Worm (Caenorhabditis elegans) whole organism, young adult: ENCODE data around the gene acs-22.

ENCODE experiments used
- B0035.1 ChIP-seq: sonication (generic microtip); optimal IDR thresholded peaks from 2 replicates; lab custom pipeline; 2016; ENCODE audit warnings: missing genetic modification characterization, mild to moderate bottlenecking, missing compliant biosample characterization, missing genotype, missing genetic modification reagents
- D2030.7 ChIP-seq: fragments of 200-800 bp; sonication (Bioruptor generic); IDR thresholded peaks from 2 replicates; pipeline ENCODE4 v1.3.6; 2022; ENCODE audit warnings: missing genetic modification reagents, missing genetic modification characterization, missing compliant biosample characterization
- F22D6.2 ChIP-seq: sonication (generic microtip); optimal IDR thresholded peaks from 2 replicates; lab custom pipeline; 2016; ENCODE audit warnings: mild to moderate bottlenecking, missing genetic modification characterization, missing compliant biosample characterization
- F23B12.7 ChIP-seq: sonication (generic microtip); optimal IDR thresholded peaks from 2 replicates; lab custom pipeline; 2017; ENCODE audit warnings: missing genetic modification characterization, mild to moderate bottlenecking, missing compliant biosample characterization, antibody characterized with exemption, moderate library complexity; ENCODE audit not compliant: insufficient read depth
- F33H1.4 ChIP-seq: fragments of 200-800 bp; sonication (Bioruptor generic); IDR thresholded peaks from 2 replicates; pipeline ENCODE4 v1.3.6; 2022; ENCODE audit warnings: missing genetic modification reagents, missing genetic modification characterization, missing compliant biosample characterization
- F37B4.10 ChIP-seq: fragments of 200-800 bp; sonication (Bioruptor generic); IDR thresholded peaks from 2 replicates; pipeline ENCODE4 v1.3.6; 2022; ENCODE audit warnings: missing genetic modification characterization, missing compliant biosample characterization
- F52B5.7 ChIP-seq: sonication (generic microtip); optimal IDR thresholded peaks from 2 replicates; lab custom pipeline; 2016; ENCODE audit warnings: mild to moderate bottlenecking, missing genetic modification characterization, missing compliant biosample characterization
- F57A8.1 ChIP-seq: fragments of 200-800 bp; sonication (Bioruptor generic); optimal IDR thresholded peaks from 2 replicates; lab custom pipeline; 2018; ENCODE audit warnings: mild to moderate bottlenecking, missing genetic modification characterization, moderate library complexity, missing compliant biosample characterization
- Y56A3A.18 ChIP-seq: fragments of 200-800 bp; sonication (Bioruptor generic); IDR thresholded peaks from 2 replicates; pipeline ENCODE4 v1.3.6; 2022; ENCODE audit warnings: missing genetic modification reagents, missing genetic modification characterization, missing compliant biosample characterization
- Y95B8A.8 ChIP-seq: fragments of 200-800 bp; sonication (Bioruptor generic); IDR thresholded peaks from 2 replicates; pipeline ENCODE4 v1.3.6; 2022; ENCODE audit warnings: missing genetic modification reagents, missing genetic modification characterization, missing compliant biosample characterization
- aptf-3 ChIP-seq: fragments of 200-800 bp; sonication (Bioruptor generic); IDR thresholded peaks from 2 replicates; pipeline ENCODE4 v1.3.6; 2022; ENCODE audit warnings: missing genetic modification characterization, missing compliant biosample characterization
- attf-5 ChIP-seq: fragments of 200-800 bp; sonication (Bioruptor generic); optimal IDR thresholded peaks from 2 replicates; lab custom pipeline; 2018; ENCODE audit warnings: mild to moderate bottlenecking, missing genetic modification characterization, missing compliant biosample characterization
- attf-6 ChIP-seq: fragments of 200-800 bp; sonication (Bioruptor generic); IDR thresholded peaks from 2 replicates; pipeline ENCODE4 v1.3.6; 2022; ENCODE audit warnings: missing genetic modification reagents, missing genetic modification characterization, missing compliant biosample characterization
- bed-1 ChIP-seq: fragments of 200-800 bp; sonication (Bioruptor generic); IDR thresholded peaks from 2 replicates; pipeline ENCODE4 v1.3.6; 2022; ENCODE audit warnings: missing genetic modification reagents, missing genetic modification characterization, missing compliant biosample characterization
- cebp-1 ChIP-seq, 2 experiments: fragments of 200-800 bp in 1 of 2; sonication (Bioruptor generic) in 1 of 2; sonication (generic microtip) in 1 of 2; IDR thresholded peaks in 1 of 2; optimal IDR thresholded peaks in 1 of 2; 2 replicates each; pipeline versions ENCODE4 v1.3.6 to Lab custom; 2017 to 2022; ENCODE audit warnings: missing compliant biosample characterization in 2 of 2, missing genetic modification characterization in 2 of 2, mild to moderate bottlenecking in 1 of 2, missing genetic modification reagents in 1 of 2, moderate library complexity in 1 of 2
- ceh-100 ChIP-seq: fragments of 200-800 bp; sonication (Bioruptor generic); IDR thresholded peaks from 2 replicates; pipeline ENCODE4 v1.3.6; 2022; ENCODE audit warnings: missing genetic modification reagents, missing genetic modification characterization, missing compliant biosample characterization
- ceh-58 ChIP-seq: fragments of 200-800 bp; sonication (Bioruptor generic); IDR thresholded peaks from 2 replicates; pipeline ENCODE4 v1.3.6; 2022; ENCODE audit warnings: missing genetic modification characterization, missing compliant biosample characterization
- ceh-79 ChIP-seq: sonication (generic microtip); optimal IDR thresholded peaks from 2 replicates; lab custom pipeline; 2017; ENCODE audit warnings: mild to moderate bottlenecking, missing genetic modification characterization, missing compliant biosample characterization
- chd-7 ChIP-seq: sonication (generic microtip); optimal IDR thresholded peaks from 2 replicates; lab custom pipeline; 2016; ENCODE audit warnings: mild to moderate bottlenecking, missing genetic modification characterization, moderate library complexity, missing compliant biosample characterization
- dox-1 ChIP-seq: fragments of 200-800 bp; sonication (Bioruptor generic); IDR thresholded peaks from 2 replicates; pipeline ENCODE4 v1.3.6; 2022; ENCODE audit warnings: missing genetic modification reagents, missing genetic modification characterization, missing compliant biosample characterization
- egrh-3 ChIP-seq: fragments of 200-800 bp; sonication (Bioruptor generic); IDR thresholded peaks from 2 replicates; pipeline ENCODE4 v1.3.6; 2022; ENCODE audit warnings: missing genetic modification reagents, missing genetic modification characterization, missing compliant biosample characterization
- him-1 ChIP-seq: sonication (generic microtip); optimal IDR thresholded peaks from 2 replicates; lab custom pipeline; 2016; ENCODE audit warnings: missing genotype, missing genetic modification reagents, missing genetic modification characterization, missing compliant biosample characterization
- hlh-12 ChIP-seq: sonication (generic microtip); optimal IDR thresholded peaks from 2 replicates; lab custom pipeline; 2016; ENCODE audit warnings: missing genetic modification characterization, missing compliant biosample characterization
- hlh-26 ChIP-seq: fragments of 200-800 bp; sonication (Bioruptor generic); conservative IDR thresholded peaks from 2 replicates; pipeline ENCODE4 v1.3.6; 2022; ENCODE audit warnings: missing genetic modification reagents, missing genetic modification characterization, missing compliant biosample characterization
- hmg-20 ChIP-seq: fragments of 200-800 bp; sonication (Bioruptor generic); IDR thresholded peaks from 2 replicates; pipeline ENCODE4 v1.3.6; 2022; ENCODE audit warnings: missing genetic modification reagents, missing genetic modification characterization, missing compliant biosample characterization
- hrde-1 ChIP-seq: sonication (generic microtip); optimal IDR thresholded peaks from 2 replicates; lab custom pipeline; 2016; ENCODE audit warnings: missing genetic modification characterization, mild to moderate bottlenecking, missing compliant biosample characterization, moderate library complexity, missing genotype, missing genetic modification reagents, borderline replicate concordance
- let-607 ChIP-seq, 2 experiments: fragments of 200-800 bp in 1 of 2; sonication (Bioruptor generic) in 1 of 2; sonication (generic microtip) in 1 of 2; optimal IDR thresholded peaks; 2 replicates each; lab custom pipeline; 2016 to 2018; ENCODE audit warnings: mild to moderate bottlenecking in 2 of 2, missing compliant biosample characterization in 2 of 2, missing genetic modification characterization in 2 of 2, moderate library complexity in 2 of 2, missing genotype in 1 of 2
- lin-35 ChIP-seq, 3 experiments: fragments of 150-350 bp in 2 of 3; sonication (generic microtip) in 1 of 3; optimal IDR thresholded peaks; 2 replicates each; lab custom pipeline; 2014 to 2018; ENCODE audit warnings: missing biosample characterization in 3 of 3, missing genetic modification characterization in 3 of 3, missing genetic modification reagents in 3 of 3
- mes-4 ChIP-seq: sonication (generic microtip); optimal IDR thresholded peaks from 2 replicates; lab custom pipeline; 2016; ENCODE audit warnings: missing genotype, missing genetic modification characterization, missing compliant biosample characterization
- mxl-1 ChIP-seq: sonication (generic microtip); optimal IDR thresholded peaks from 2 replicates; lab custom pipeline; 2016; ENCODE audit warnings: missing genetic modification characterization, missing compliant biosample characterization
- nhr-80 ChIP-seq: sonication (generic microtip); optimal IDR thresholded peaks from 2 replicates; lab custom pipeline; 2016; ENCODE audit warnings: missing genetic modification characterization, missing compliant biosample characterization
- pbrm-1 ChIP-seq: fragments of 200-800 bp; sonication (Bioruptor generic); IDR thresholded peaks from 2 replicates; pipeline ENCODE4 v1.3.6; 2022; ENCODE audit warnings: missing genetic modification reagents, missing genetic modification characterization, missing compliant biosample characterization
- rcor-1 ChIP-seq: fragments of 200-800 bp; sonication (Bioruptor generic); IDR thresholded peaks from 2 replicates; pipeline ENCODE4 v1.3.6; 2022; ENCODE audit warnings: missing genetic modification reagents, missing genetic modification characterization, missing compliant biosample characterization
- rec-8 ChIP-seq, 2 experiments: sonication (generic microtip); optimal IDR thresholded peaks; 2 replicates each; lab custom pipeline; 2016; ENCODE audit warnings: mild to moderate bottlenecking in 2 of 2, missing genetic modification characterization in 2 of 2, missing genetic modification reagents in 2 of 2, missing genotype in 2 of 2, missing biosample characterization in 1 of 2, missing compliant biosample characterization in 1 of 2, moderate library complexity in 1 of 2
- rpc-1 ChIP-seq, 2 experiments: fragments of 150-350 bp in 1 of 2; sonication (generic microtip) in 1 of 2; optimal IDR thresholded peaks; 2 replicates each; lab custom pipeline; 2014 to 2018; ENCODE audit warnings: missing biosample characterization in 1 of 2, missing genetic modification characterization in 1 of 2, missing genetic modification reagents in 1 of 2, missing genotype in 1 of 2
- snpc-1.1 ChIP-seq: sonication (generic microtip); optimal IDR thresholded peaks from 2 replicates; lab custom pipeline; 2017; ENCODE audit warnings: missing genetic modification characterization, mild to moderate bottlenecking, missing compliant biosample characterization, antibody characterized with exemption, moderate library complexity, missing genotype, missing genetic modification reagents; ENCODE audit not compliant: insufficient read depth
- snpc-1.3 ChIP-seq: sonication (generic microtip); optimal IDR thresholded peaks from 2 replicates; lab custom pipeline; 2017; ENCODE audit warnings: missing genetic modification characterization, mild to moderate bottlenecking, missing compliant biosample characterization, antibody characterized with exemption, moderate library complexity, missing genotype, missing genetic modification reagents; ENCODE audit not compliant: insufficient read depth
- snpc-3.4 ChIP-seq: sonication (generic microtip); optimal IDR thresholded peaks from 2 replicates; lab custom pipeline; 2017; ENCODE audit warnings: missing genetic modification characterization, mild to moderate bottlenecking, missing compliant biosample characterization, antibody characterized with exemption, moderate library complexity, missing genotype, missing genetic modification reagents
- unc-62 ChIP-seq: fragments of 150-350 bp; optimal IDR thresholded peaks from 2 replicates; lab custom pipeline; 2014; ENCODE audit warnings: missing biosample characterization, missing genetic modification reagents, missing genetic modification characterization
- xnd-1 ChIP-seq: sonication (generic microtip); optimal IDR thresholded peaks from 2 replicates; lab custom pipeline; 2016; ENCODE audit warnings: missing genotype, missing genetic modification reagents, missing genetic modification characterization, missing compliant biosample characterization
- ztf-18 ChIP-seq: sonication (generic microtip); optimal IDR thresholded peaks from 2 replicates; lab custom pipeline; 2016; ENCODE audit warnings: missing genotype, mild to moderate bottlenecking, missing genetic modification characterization, missing compliant biosample characterization
- ztf-25 ChIP-seq: fragments of 200-800 bp; sonication (Bioruptor generic); IDR thresholded peaks from 2 replicates; pipeline ENCODE4 v1.3.6; 2022; ENCODE audit warnings: missing genetic modification reagents, missing genetic modification characterization, missing compliant biosample characterization

The acs-22 gene

ce11 chrX:8971461-8971860, 40.5 kb downstream of the acs-22 start (continued):
- TF ChIP-seq rec-8 (tag; optimal IDR thresholded peaks at IDR 0.05; lab: Kevin White, UChicago) (peak; percentile 20 to 50), F23B12.7 (tag; lab: Kevin White, UChicago) (peak; percentile 76), ztf-18 (tag; lab: Kevin White, UChicago) (peak; percentile 54), F57A8.1 (GFP tag; lab: Kevin White, UChicago) (peak; percentile 17), rcor-1 (peak; percentile 57), pbrm-1 (peak; percentile 86), him-1 (tag; lab: Kevin White, UChicago) (peak; percentile 86), Y56A3A.18 (GFP tag; lab: Robert Waterston, UW) (peak; percentile 90), ceh-100 (GFP tag; lab: Robert Waterston, UW) (peak; percentile 50; the same call in 1 of the 2 replicates), nhr-80 (tag; lab: Kevin White, UChicago) (no peak), bed-1 (GFP tag; lab: Robert Waterston, UW) (no peak), egrh-3 (GFP tag; lab: Robert Waterston, UW) (no peak), F37B4.10 (GFP tag; lab: Robert Waterston, UW) (no peak), ztf-25 (peak; percentile 76; the same call in 1 of the 2 replicates), mes-4 (peak; percentile 45), let-607 (tag; optimal IDR thresholded peaks at IDR 0.05; lab: Kevin White, UChicago) (peak in 1 of 2 experiments; percentile 53), hrde-1 (tag; lab: Kevin White, UChicago) (peak; percentile 65), ceh-79 (tag; lab: Kevin White, UChicago) (no peak)

DNA sequence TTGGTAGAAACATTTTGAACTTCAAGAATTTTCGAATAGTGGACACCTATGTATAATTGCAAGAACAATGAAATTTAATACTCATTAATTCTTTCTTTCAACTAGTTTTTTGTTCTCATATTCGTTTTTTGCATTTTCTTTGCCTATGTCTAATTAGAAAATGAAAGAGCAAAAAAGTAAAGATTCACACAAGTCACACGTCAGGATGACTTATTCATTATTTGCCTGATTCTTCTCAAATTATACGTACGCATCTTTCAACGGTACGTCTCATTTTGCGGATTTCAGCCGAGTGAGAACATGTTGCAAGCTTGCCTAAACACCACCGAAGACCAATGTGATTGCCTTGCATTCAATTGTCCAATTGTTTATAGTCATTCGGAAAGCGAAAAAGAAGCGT, 49.7 kb downstream of the acs-22 start, which contains the start of gene nmur-1:
Gene nmur-1, plus strand, starts transcription at position 301 of the 400 bp plus-strand sequence.
- TF ChIP-seq F22D6.2 (tag; lab: Kevin White, UChicago): no peak
- no peak for TF ChIP-seq F52B5.7 (tag; lab: Kevin White, UChicago)
- TF ChIP-seq rpc-1 (optimal IDR thresholded peaks at IDR 0.05; lab: Kevin White, UChicago): no peak
- TF ChIP-seq rpc-1 (tag; optimal IDR thresholded peaks at IDR 0.05; lab: Kevin White, UChicago): no peak
- no peak for TF ChIP-seq xnd-1 (tag; lab: Kevin White, UChicago)
- TF ChIP-seq attf-5: no peak
- TF ChIP-seq dox-1: no peak
- TF ChIP-seq snpc-3.4 (tag; lab: Kevin White, UChicago): no peak
- no peak for TF ChIP-seq F23B12.7 (tag; lab: Kevin White, UChicago)
- no peak for TF ChIP-seq snpc-1.1
- no peak for TF ChIP-seq ceh-58 (GFP tag; lab: Robert Waterston, UW)
- TF ChIP-seq mxl-1 (tag; lab: Kevin White, UChicago): no peak
- TF ChIP-seq, all 124 proteins: peak for 0

DNA sequence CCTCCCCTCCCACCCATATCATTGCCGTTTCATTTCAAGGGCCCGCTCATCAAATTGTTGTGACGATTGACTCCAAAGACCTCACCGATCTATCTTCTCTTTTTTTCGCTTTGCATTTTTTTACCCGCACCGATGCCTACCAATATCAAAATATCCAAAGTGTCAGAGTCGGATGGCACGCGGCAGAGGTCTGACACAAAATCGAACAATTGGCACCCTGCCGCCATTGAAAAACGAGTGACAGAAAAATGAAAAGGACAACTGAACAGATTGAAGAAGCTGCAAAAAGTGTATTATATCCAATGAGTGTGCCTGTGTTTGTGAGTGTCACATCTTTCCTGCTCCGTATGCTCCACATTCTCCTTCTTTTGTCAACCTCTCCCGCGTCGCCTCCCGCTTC, 55.5 kb downstream of the acs-22 start:
- TF ChIP-seq Y95B8A.8 (no peak), B0035.1 (tag; lab: Kevin White, UChicago) (no peak), unc-62 (no peak), F22D6.2 (tag; lab: Kevin White, UChicago) (no peak), attf-6 (GFP tag; lab: Robert Waterston, UW) (no peak), D2030.7 (GFP tag; lab: Robert Waterston, UW) (no peak), aptf-3 (no peak), ceh-79 (tag; lab: Kevin White, UChicago) (no peak), snpc-1.3 (tag; lab: Kevin White, UChicago) (no peak), hlh-26 (GFP tag; lab: Robert Waterston, UW) (no peak), hmg-20 (GFP tag; lab: Robert Waterston, UW) (no peak), dox-1 (no peak), hlh-12 (tag; lab: Kevin White, UChicago) (no peak), lin-35 (GFP tag; optimal IDR thresholded peaks at IDR 0.05; lab: Kevin White, UChicago) (no peak), F33H1.4 (GFP tag; lab: Robert Waterston, UW) (no peak), let-607 (tag; optimal IDR thresholded peaks at IDR 0.05; lab: Kevin White, UChicago) (no peak), F52B5.7 (tag; lab: Kevin White, UChicago) (no peak), cebp-1 (GFP tag; IDR thresholded peaks at IDR 0.05; lab: Robert Waterston, UW) (no peak), cebp-1 (tag; optimal IDR thresholded peaks at IDR 0.05; lab: Kevin White, UChicago) (no peak), chd-7 (tag; lab: Kevin White, UChicago) (no peak)
